Worm (Caenorhabditis elegans): ENCODE measurements around the gene scvp-1.

scvp-1 gene

ce11 chrV:10958322-10958900 lies 27.3 kb upstream of the scvp-1 start, which contains the start of gene pigt-1:
TSS of gene pigt-1 (minus strand) at chrV:10958821.
- no peak for TF ChIP-seq snpc-3.4 (tag; optimal IDR thresholded peaks at IDR 0.05)
- TF ChIP-seq F52B5.7 (tag; optimal IDR thresholded peaks at IDR 0.05): no peak
- TF ChIP-seq Y79H2A.3 (GFP tag; conservative IDR thresholded peaks at IDR 0.05): no peak
- no peak for TF ChIP-seq rec-8 (tag; optimal IDR thresholded peaks at IDR 0.05)
- TF ChIP-seq xnd-1 (tag; optimal IDR thresholded peaks at IDR 0.05): no peak
- TF ChIP-seq lin-40 (tag; optimal IDR thresholded peaks at IDR 0.05): no peak
- TF ChIP-seq tbp1 (GFP tag; optimal IDR thresholded peaks at IDR 0.05): no peak
- TF ChIP-seq chd-7 (tag; optimal IDR thresholded peaks at IDR 0.05): peak; percentile 23
- TF ChIP-seq sdz-38 (tag; optimal IDR thresholded peaks at IDR 0.05): no peak
- peak; percentile 66; the same call in 1 of the 2 replicates for TF ChIP-seq B0336.3 (GFP tag; IDR thresholded peaks at IDR 0.05)
- no peak for TF ChIP-seq Y95B8A.8 (GFP tag; IDR thresholded peaks at IDR 0.05)
- no peak for TF ChIP-seq cebp-2 (GFP tag; IDR thresholded peaks at IDR 0.05)
- TF ChIP-seq attf-5 (GFP tag; optimal IDR thresholded peaks at IDR 0.05): no peak
- TF ChIP-seq snpc-1.3 (tag; optimal IDR thresholded peaks at IDR 0.05; ENCODE audit: insufficient read depth): no peak
- no peak for TF ChIP-seq attf-6 (GFP tag; IDR thresholded peaks at IDR 0.05)
- no peak for TF ChIP-seq zfh-2 (GFP tag; conservative IDR thresholded peaks at IDR 0.05)
- TF ChIP-seq lir-1 (GFP tag; conservative IDR thresholded peaks at IDR 0.05): no peak
- no peak for TF ChIP-seq nhr-27 (tag; optimal IDR thresholded peaks at IDR 0.05)
- no peak for TF ChIP-seq ztf-28 (GFP tag; IDR thresholded peaks at IDR 0.05)
- no peak for TF ChIP-seq K11D2.4 (GFP tag; IDR thresholded peaks at IDR 0.05)
- TF ChIP-seq pbrm-1 (GFP tag; IDR thresholded peaks at IDR 0.05): no peak
- no peak for TF ChIP-seq efl-1 (GFP tag; optimal IDR thresholded peaks at IDR 0.05)
- no peak for TF ChIP-seq attf-3 (GFP tag; conservative IDR thresholded peaks at IDR 0.05)
- no peak for TF ChIP-seq tbx-9 (tag; optimal IDR thresholded peaks at IDR 0.05; ENCODE audit: borderline replicate concordance)
- TF ChIP-seq pha-4 (tag; optimal IDR thresholded peaks at IDR 0.05): no peak
- no peak for TF ChIP-seq T07F8.4 (tag; optimal IDR thresholded peaks at IDR 0.05)
- TF ChIP-seq C17E4.6 (GFP tag; IDR thresholded peaks at IDR 0.05): no peak
- TF ChIP-seq ztf-26 (tag; optimal IDR thresholded peaks at IDR 0.05): no peak
- TF ChIP-seq nhr-80 (tag; optimal IDR thresholded peaks at IDR 0.05): no peak
- TF ChIP-seq madf-6 (GFP tag; IDR thresholded peaks at IDR 0.05): no peak
- TF ChIP-seq nhr-120 (GFP tag; IDR thresholded peaks at IDR 0.05): no peak
- TF ChIP-seq ztf-18 (tag; optimal IDR thresholded peaks at IDR 0.05): no peak
- no peak for TF ChIP-seq F22D6.2 (tag; optimal IDR thresholded peaks at IDR 0.05)
- no peak for TF ChIP-seq dpff-1 (tag; optimal IDR thresholded peaks at IDR 0.05)
- no peak for TF ChIP-seq egl-44 (GFP tag; IDR thresholded peaks at IDR 0.05)
- no peak for TF ChIP-seq bed-1 (GFP tag; IDR thresholded peaks at IDR 0.05)
- no peak for TF ChIP-seq mes-4 (tag; optimal IDR thresholded peaks at IDR 0.05)
- no peak for TF ChIP-seq Y56A3A.18 (GFP tag; IDR thresholded peaks at IDR 0.05)
- TF ChIP-seq F49E8.2 (tag; optimal IDR thresholded peaks at IDR 0.05; ENCODE audit: insufficient read depth): no peak
- no peak for TF ChIP-seq aptf-3 (GFP tag; IDR thresholded peaks at IDR 0.05)
- no peak for TF ChIP-seq lsl-1 (GFP tag; optimal IDR thresholded peaks at IDR 0.05)
- TF ChIP-seq fkh-3 (tag; optimal IDR thresholded peaks at IDR 0.05): peak; percentile 25
- TF ChIP-seq lag-1 (GFP tag; IDR thresholded peaks at IDR 0.05): no peak
- no peak for TF ChIP-seq mxl-1 (tag; optimal IDR thresholded peaks at IDR 0.05)
- no peak for TF ChIP-seq bed-2 (GFP tag; IDR thresholded peaks at IDR 0.05)
- TF ChIP-seq lsy-27 (tag; optimal IDR thresholded peaks at IDR 0.05; ENCODE audit: borderline replicate concordance, insufficient read depth): no peak
- TF ChIP-seq K12H6.12 (tag; optimal IDR thresholded peaks at IDR 0.05): no peak
- TF ChIP-seq F23B12.7 (tag; optimal IDR thresholded peaks at IDR 0.05; ENCODE audit: insufficient read depth): no peak

Measured in whole organism, young adult.